Worm (Caenorhabditis elegans) whole organism, L4/young adult: ENCODE data around the gene F38E11.6.

ENCODE experiments used
- W03F9.2 ChIP-seq: fragments of 150-350 bp; optimal IDR thresholded peaks from 2 replicates; lab custom pipeline; 2014; ENCODE audit warnings: missing biosample characterization, missing genetic modification characterization
- dao-5 ChIP-seq: sonication (generic microtip); optimal IDR thresholded peaks from 2 replicates; lab custom pipeline; 2016; ENCODE audit warnings: missing genotype, missing genetic modification characterization, moderate library complexity, missing compliant biosample characterization
- him-1 ChIP-seq: sonication (generic microtip); optimal IDR thresholded peaks from 2 replicates; lab custom pipeline; 2016; ENCODE audit warnings: missing genotype, missing genetic modification reagents, missing genetic modification characterization, missing compliant biosample characterization

Gene F38E11.6

ce11 chrIV:9444417-9445026 lies 22.8 kb downstream of the F38E11.6 start:
- peak; percentile 78 for TF ChIP-seq him-1 (tag; lab: Kevin White, UChicago)
- TF ChIP-seq W03F9.2 (tag; lab: Kevin White, UChicago), result peak; percentile 87
- TF ChIP-seq dao-5 (tag; lab: Kevin White, UChicago), result no peak

DNA sequence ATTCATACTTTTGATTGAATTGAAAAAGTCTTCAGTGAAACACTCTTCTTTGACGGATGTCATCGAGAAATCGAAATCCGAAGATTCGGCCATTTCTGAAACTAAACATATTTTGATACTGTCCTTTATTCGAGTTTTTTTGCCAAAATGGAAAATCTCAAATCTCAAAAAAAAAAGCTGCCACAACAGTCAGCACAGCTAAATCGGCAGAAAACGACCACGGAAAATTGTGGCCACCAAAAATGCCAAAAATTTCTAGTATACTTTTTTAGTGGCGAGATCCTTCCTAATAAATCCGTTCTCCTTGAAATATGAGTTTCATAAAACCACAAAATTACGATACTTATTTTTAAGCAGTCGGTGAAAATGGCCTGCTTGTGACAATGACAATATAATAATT lies 23.4 kb downstream of the F38E11.6 start, which contains the start of gene F38E11.9:
Gene F38E11.9, minus strand, starts transcription at position 101 of the 400 bp plus-strand sequence.
- TF ChIP-seq dao-5 (tag; lab: Kevin White, UChicago) (no peak), him-1 (tag; lab: Kevin White, UChicago) (no peak), W03F9.2 (tag; lab: Kevin White, UChicago) (no peak)

DNA sequence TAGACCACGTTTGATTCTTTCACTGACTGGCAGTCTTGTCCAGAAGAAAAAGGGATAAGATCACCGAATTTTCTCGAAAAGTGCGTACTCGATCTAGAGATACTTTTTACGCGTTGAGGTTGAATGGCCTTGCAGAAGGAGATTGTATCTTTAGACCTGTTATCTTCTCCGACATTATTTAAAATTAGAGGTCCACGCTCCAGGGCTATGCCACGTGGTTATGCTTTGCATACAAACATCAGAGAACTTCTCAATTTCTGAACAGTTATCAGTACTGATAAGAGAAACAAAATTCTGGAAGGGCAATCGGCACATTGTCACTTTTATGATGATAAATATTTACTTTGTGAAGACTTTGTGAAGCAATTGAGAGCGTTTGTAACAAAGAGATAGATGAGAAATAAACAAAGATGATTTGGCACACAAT lies 25.2 kb downstream of the F38E11.6 start:
- TF ChIP-seq him-1 (tag; lab: Kevin White, UChicago), result no peak
- peak; percentile 38 for TF ChIP-seq W03F9.2 (tag; lab: Kevin White, UChicago)

DNA sequence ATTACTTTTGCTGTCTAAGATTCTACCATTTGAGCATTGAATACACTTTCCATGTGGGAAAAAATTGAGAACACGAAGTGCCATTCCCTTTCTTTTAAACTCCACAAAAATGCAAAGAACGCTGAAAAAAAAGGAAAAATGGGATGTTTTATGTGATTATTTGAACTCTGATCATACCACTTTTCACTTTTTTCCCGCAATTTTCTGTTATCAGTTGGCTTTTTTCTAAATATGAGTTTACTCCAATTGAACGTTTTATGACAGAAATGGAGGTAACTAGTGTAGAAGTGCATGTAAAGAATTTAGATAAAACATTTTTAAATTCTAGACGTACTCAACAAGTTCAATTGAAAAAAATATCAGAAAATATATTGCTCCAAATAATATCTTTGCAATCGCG lies 25.9 kb downstream of the F38E11.6 start:
- TF ChIP-seq W03F9.2 (tag; lab: Kevin White, UChicago) (no peak), dao-5 (tag; lab: Kevin White, UChicago) (no peak), him-1 (tag; lab: Kevin White, UChicago) (no peak)

ce11 chrIV:9440880-9441336 lies 26.4 kb downstream of the F38E11.6 start, which contains the start of gene idh-1:
Gene idh-1 (minus strand): TSS chrIV:9441107.
- TF ChIP-seq W03F9.2 (tag; lab: Kevin White, UChicago), result peak; percentile 36
- TF ChIP-seq him-1 (tag; lab: Kevin White, UChicago), result no peak

DNA sequence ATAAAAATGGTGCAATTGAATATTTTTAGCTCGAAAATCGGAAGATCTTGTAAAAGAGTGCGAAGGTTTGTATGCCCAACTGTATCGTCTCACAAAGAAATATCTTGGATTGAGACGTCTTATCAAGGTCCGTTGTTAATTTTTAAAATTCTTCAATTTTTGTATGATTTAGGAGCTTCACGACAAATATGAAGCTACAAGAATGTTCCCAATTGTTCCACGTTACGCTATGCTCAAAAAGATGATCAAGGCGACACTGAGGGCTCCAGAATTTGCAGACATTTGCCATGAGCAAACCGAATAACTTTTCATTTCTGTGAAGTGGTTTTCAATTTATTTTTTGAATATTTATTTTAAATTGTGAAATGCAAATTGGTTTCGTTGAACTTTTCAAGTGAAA lies 28.6 kb downstream of the F38E11.6 start:
- TF ChIP-seq W03F9.2 (tag; lab: Kevin White, UChicago), result no peak

DNA sequence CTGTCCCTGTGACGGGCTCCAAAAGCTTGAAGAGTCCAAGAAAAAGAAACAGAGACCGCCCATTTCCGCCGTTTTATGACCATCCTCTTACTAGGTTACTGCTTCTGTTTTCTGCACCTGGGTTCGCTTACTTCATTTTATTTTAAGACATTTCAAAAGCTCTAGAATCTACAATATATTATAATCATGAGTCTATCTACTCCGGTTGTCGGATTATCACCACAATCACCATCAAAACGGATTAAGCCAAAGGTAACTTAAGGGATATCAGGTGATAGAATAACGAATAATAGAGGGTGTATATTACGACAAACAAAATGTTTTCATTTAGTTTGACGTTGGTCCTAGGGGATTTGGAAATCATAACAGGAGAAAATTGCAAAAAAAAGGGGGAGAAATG lies 35.0 kb downstream of the F38E11.6 start:
- TF ChIP-seq dao-5 (tag; lab: Kevin White, UChicago) (no peak), him-1 (tag; lab: Kevin White, UChicago) (no peak), W03F9.2 (tag; lab: Kevin White, UChicago) (no peak)

DNA sequence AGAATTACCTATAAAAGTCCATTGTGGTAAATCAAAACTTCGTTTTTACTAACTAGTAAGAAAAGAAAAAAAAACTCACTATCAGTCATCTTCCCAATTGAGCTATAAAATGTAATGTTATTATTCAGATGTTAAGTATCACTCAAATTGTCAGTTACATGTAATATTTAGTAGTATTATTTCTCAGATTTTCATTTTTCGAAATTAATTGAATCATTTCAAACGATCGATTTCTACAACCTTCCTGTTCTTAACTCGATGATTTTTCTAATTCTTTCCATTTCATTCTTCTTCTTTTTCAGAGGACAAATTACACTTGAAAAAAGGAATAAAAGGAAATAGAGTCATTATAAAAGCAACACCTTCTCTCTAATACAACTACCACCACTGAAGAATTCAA lies 39.4 kb downstream of the F38E11.6 start, which contains the start of gene F59B8.1:
Gene F59B8.1, plus strand, starts transcription at position 301 of the 400 bp plus-strand sequence.
- TF ChIP-seq W03F9.2 (tag; lab: Kevin White, UChicago) (no peak), dao-5 (tag; lab: Kevin White, UChicago) (no peak), him-1 (tag; lab: Kevin White, UChicago) (no peak)

DNA sequence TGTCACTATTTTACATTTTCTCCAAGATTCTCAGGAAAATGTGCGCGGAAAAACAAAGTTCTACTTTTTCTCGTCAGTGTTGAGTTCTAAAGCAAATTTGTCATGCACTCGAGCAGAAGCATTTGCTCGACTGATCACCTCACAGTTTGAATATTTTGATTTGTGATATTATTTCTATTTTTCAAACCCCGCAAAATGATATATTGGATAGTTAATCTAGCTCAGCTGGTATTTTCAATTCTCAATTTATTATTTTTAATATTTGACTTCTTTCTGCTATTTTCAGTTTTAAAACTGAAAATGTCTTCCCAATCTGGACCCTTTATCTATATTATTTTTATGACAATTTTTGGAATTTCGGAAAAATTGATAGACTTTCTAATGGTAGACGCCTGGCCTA lies 44.2 kb downstream of the F38E11.6 start, which contains the start of gene srxa-2:
Gene srxa-2, plus strand, starts transcription at position 301 of the 400 bp plus-strand sequence.
- no peak for TF ChIP-seq W03F9.2 (tag; lab: Kevin White, UChicago)
- TF ChIP-seq dao-5 (tag; lab: Kevin White, UChicago), result no peak

DNA sequence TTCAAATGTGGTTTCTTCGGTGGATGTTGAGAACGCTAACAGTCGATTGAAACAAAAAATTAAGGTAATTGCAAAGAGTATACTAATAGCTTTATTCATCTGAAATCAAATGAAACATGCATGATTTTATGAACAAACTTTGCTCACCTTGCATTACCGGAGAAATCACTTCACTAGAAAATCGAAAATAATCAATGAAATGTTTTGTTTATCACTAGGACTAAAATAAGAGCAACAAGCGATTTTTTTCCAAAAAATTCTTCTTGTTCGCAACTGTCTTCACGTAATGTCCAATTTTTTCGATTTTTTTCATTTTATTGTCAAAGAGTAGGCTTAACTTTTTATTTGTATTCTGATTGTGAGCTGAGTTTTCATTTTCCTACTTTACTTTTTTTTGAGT lies 44.9 kb downstream of the F38E11.6 start, which contains the start of gene F56D5.9:
Gene F56D5.9, minus strand, starts transcription at position 101 of the 400 bp plus-strand sequence.
- TF ChIP-seq dao-5 (tag; lab: Kevin White, UChicago), result no peak
- no peak for TF ChIP-seq W03F9.2 (tag; lab: Kevin White, UChicago)
- no peak for TF ChIP-seq him-1 (tag; lab: Kevin White, UChicago)
